Fruit fly (Drosophila melanogaster) whole organism, embryonic: ENCODE measurements around the gene SuUR.
A peak's percentile ranks its signal among the peaks of the same experiment; 100 is the strongest.

Source experiments
- B-H2 ChIP-seq: fragments of 200-800 bp; sonication (Bioruptor generic); optimal IDR thresholded peaks from 2 replicates; lab custom pipeline; 2018; ENCODE audit warnings: missing biosample characterization, mild to moderate bottlenecking, missing genetic modification characterization
- C15 ChIP-seq: fragments of 200-800 bp; sonication (Bioruptor generic); IDR thresholded peaks from 3 replicates; pipeline ENCODE4 v1.3.6; 2022; ENCODE audit warnings: missing biosample characterization, missing genetic modification characterization
- CG10267 ChIP-seq: fragments of 200-800 bp; sonication (Bioruptor generic); optimal IDR thresholded peaks from 2 replicates; lab custom pipeline; 2018; ENCODE audit warnings: missing biosample characterization, mild to moderate bottlenecking, missing genetic modification characterization, moderate library complexity
- CG10366 ChIP-seq: fragments of 200-800 bp; sonication (Bioruptor generic); IDR thresholded peaks from 2 replicates; pipeline ENCODE4 v1.3.6; 2022; ENCODE audit warnings: missing biosample characterization, missing genetic modification characterization
- CG12744 ChIP-seq: fragments of 200-800 bp; sonication (Bioruptor generic); optimal IDR thresholded peaks from 2 replicates; lab custom pipeline; 2016; ENCODE audit warnings: missing biosample characterization, missing genetic modification characterization
- CG15514 ChIP-seq: fragments of 200-800 bp; sonication (Bioruptor generic); optimal IDR thresholded peaks from 3 replicates; lab custom pipeline; 2017; ENCODE audit warnings: missing biosample characterization, missing genetic modification characterization, mild to moderate bottlenecking, moderate library complexity, missing genetic modification reagents
- CG15696 ChIP-seq: fragments of 200-800 bp; sonication (Bioruptor generic); optimal IDR thresholded peaks from 2 replicates; lab custom pipeline; 2019; ENCODE audit warnings: missing biosample characterization, mild to moderate bottlenecking, missing genetic modification characterization, moderate library complexity
- CG16779 ChIP-seq: fragments of 200-800 bp; sonication (Bioruptor generic); IDR thresholded peaks from 2 replicates; pipeline ENCODE4 v1.3.6; 2022; ENCODE audit warnings: missing biosample characterization, missing genetic modification characterization
- CG16815 ChIP-seq: fragments of 200-800 bp; sonication (Bioruptor generic); optimal IDR thresholded peaks from 3 replicates; lab custom pipeline; 2017; ENCODE audit warnings: missing biosample characterization, mild to moderate bottlenecking, missing genetic modification characterization
- CG17186 ChIP-seq: fragments of 200-800 bp; sonication (Bioruptor generic); optimal IDR thresholded peaks from 3 replicates; lab custom pipeline; 2017; ENCODE audit warnings: missing biosample characterization, missing genetic modification reagents, missing genetic modification characterization
- CG17829 ChIP-seq: fragments of 200-800 bp; optimal IDR thresholded peaks from 2 replicates; lab custom pipeline; 2019; ENCODE audit warnings: missing biosample characterization, mild to moderate bottlenecking, missing genetic modification characterization, moderate library complexity
- CG2120 ChIP-seq: fragments of 200-800 bp; sonication (Bioruptor generic); optimal IDR thresholded peaks from 3 replicates; lab custom pipeline; 2016; ENCODE audit warnings: missing biosample characterization, missing genetic modification characterization
- CG2129 ChIP-seq: fragments of 200-800 bp; sonication (Bioruptor generic); IDR thresholded peaks from 2 replicates; pipeline ENCODE4 v1.3.6; 2022; ENCODE audit warnings: missing biosample characterization, missing genetic modification characterization; ENCODE audit not compliant: partially characterized antibody
- CG2712 ChIP-seq: fragments of 200-800 bp; optimal IDR thresholded peaks from 3 replicates; lab custom pipeline; 2019; ENCODE audit warnings: missing biosample characterization, mild to moderate bottlenecking, missing genetic modification characterization, moderate library complexity
- CG2889 ChIP-seq: fragments of 200-800 bp; sonication (Bioruptor generic); IDR thresholded peaks from 3 replicates; pipeline ENCODE4 v1.3.6; 2022; ENCODE audit warnings: missing biosample characterization, missing genetic modification characterization
- CG30403 ChIP-seq: fragments of 200-800 bp; sonication (Bioruptor generic); optimal IDR thresholded peaks from 3 replicates; lab custom pipeline; 2016; ENCODE audit warnings: missing biosample characterization, missing genetic modification characterization
- CG32532 ChIP-seq: fragments of 200-800 bp; sonication (Bioruptor generic); IDR thresholded peaks from 2 replicates; pipeline ENCODE4 v1.3.6; 2022; ENCODE audit warnings: missing biosample characterization, missing genetic modification characterization
- CG3726 ChIP-seq: fragments of 200-800 bp; sonication (Bioruptor generic); IDR thresholded peaks from 3 replicates; pipeline ENCODE4, ENCODE4 v1.3.6; 2022; ENCODE audit warnings: missing biosample characterization, missing genetic modification characterization
- CG3847 ChIP-seq: fragments of 200-800 bp; sonication (Bioruptor generic); IDR thresholded peaks from 2 replicates; pipeline ENCODE4 v1.3.6; 2022; ENCODE audit warnings: missing biosample characterization, missing genetic modification characterization
- CG4820 ChIP-seq: fragments of 200-800 bp; sonication (Bioruptor generic); optimal IDR thresholded peaks from 3 replicates; lab custom pipeline; 2016; ENCODE audit warnings: missing biosample characterization, missing genetic modification characterization
- CG6683 ChIP-seq: fragments of 200-800 bp; sonication (Bioruptor generic); optimal IDR thresholded peaks from 2 replicates; lab custom pipeline; 2017; ENCODE audit warnings: missing biosample characterization, mild to moderate bottlenecking, missing genetic modification characterization, missing genetic modification reagents
- CG7987 ChIP-seq: fragments of 200-800 bp; sonication (Bioruptor generic); optimal IDR thresholded peaks from 2 replicates; lab custom pipeline; 2018; ENCODE audit warnings: missing biosample characterization, mild to moderate bottlenecking, missing genetic modification characterization, moderate library complexity
- CG9215 ChIP-seq: fragments of 200-800 bp; sonication (Bioruptor generic); IDR thresholded peaks from 2 replicates; pipeline ENCODE4 v1.3.6; 2022; ENCODE audit warnings: missing biosample characterization, missing genetic modification characterization
- CG9437 ChIP-seq: fragments of 200-800 bp; sonication (Bioruptor generic); optimal IDR thresholded peaks from 2 replicates; lab custom pipeline; 2018; ENCODE audit warnings: missing biosample characterization, mild to moderate bottlenecking, missing genetic modification characterization
- Dbx ChIP-seq: fragments of 200-800 bp; sonication (Bioruptor generic); IDR thresholded peaks from 3 replicates; pipeline ENCODE4 v1.3.6; 2022; ENCODE audit warnings: missing biosample characterization, missing genetic modification characterization
- Gug ChIP-seq: fragments of 200-800 bp; sonication (Bioruptor generic); IDR thresholded peaks from 4 replicates; pipeline ENCODE4 v1.3.6; 2022; ENCODE audit warnings: missing biosample characterization, missing genetic modification characterization
- HLH3B ChIP-seq: fragments of 200-800 bp; sonication (Bioruptor generic); IDR thresholded peaks from 2 replicates; pipeline ENCODE4 v1.3.6; 2022; ENCODE audit warnings: missing biosample characterization, missing genetic modification characterization
- Jarid2 ChIP-seq: fragments of 200-800 bp; sonication (Bioruptor generic); optimal IDR thresholded peaks from 3 replicates; lab custom pipeline; 2017; ENCODE audit warnings: mild to moderate bottlenecking, missing biosample characterization, missing genetic modification reagents, missing genetic modification characterization
- MBD-R2 ChIP-seq: fragments of 200-800 bp; sonication (Bioruptor generic); IDR thresholded peaks from 2 replicates; pipeline ENCODE4 v1.3.6; 2022; ENCODE audit warnings: missing biosample characterization, missing genetic modification characterization
- NFAT ChIP-seq: fragments of 200-800 bp; sonication (Bioruptor generic); IDR thresholded peaks from 2 replicates; pipeline ENCODE4 v1.3.6; 2022; ENCODE audit warnings: missing biosample characterization, missing genetic modification characterization
- NK7.1 ChIP-seq: fragments of 200-800 bp; sonication (Bioruptor generic); optimal IDR thresholded peaks from 3 replicates; lab custom pipeline; 2016; ENCODE audit warnings: missing biosample characterization, missing genetic modification characterization
- Scr ChIP-seq: fragments of 200-800 bp; sonication (Bioruptor generic); IDR thresholded peaks from 2 replicates; pipeline ENCODE4 v1.3.6; 2022; ENCODE audit warnings: missing biosample characterization, missing genetic modification characterization; ENCODE audit not compliant: partially characterized antibody
- Sox102F ChIP-seq: fragments of 200-800 bp; sonication (Bioruptor generic); optimal IDR thresholded peaks from 2 replicates; lab custom pipeline; 2018; ENCODE audit warnings: missing biosample characterization, mild to moderate bottlenecking, missing genetic modification characterization, moderate library complexity
- Xbp1 ChIP-seq: fragments of 200-800 bp; sonication (Bioruptor generic); optimal IDR thresholded peaks from 3 replicates; lab custom pipeline; 2016; ENCODE audit warnings: missing biosample characterization, mild to moderate bottlenecking, missing genetic modification characterization
- az2 ChIP-seq: fragments of 200-800 bp; sonication (Bioruptor generic); optimal IDR thresholded peaks from 3 replicates; lab custom pipeline; 2016; ENCODE audit warnings: missing biosample characterization, missing genetic modification characterization
- cas ChIP-seq: fragments of 200-800 bp; sonication (Bioruptor generic); IDR thresholded peaks from 2 replicates; pipeline ENCODE4 v1.3.6; 2022; ENCODE audit warnings: missing biosample characterization, missing genetic modification characterization
- dpn ChIP-seq, 2 experiments: fragments of 200-800 bp; sonication (Bioruptor generic); optimal IDR thresholded peaks; 3 replicates each; lab custom pipeline; 2016; ENCODE audit warnings: missing biosample characterization in 2 of 2, missing genetic modification characterization in 2 of 2
- dysf ChIP-seq: fragments of 200-800 bp; sonication (Bioruptor generic); IDR thresholded peaks from 3 replicates; pipeline ENCODE4 v1.3.6; 2022; ENCODE audit warnings: missing biosample characterization, missing genetic modification characterization
- grau ChIP-seq: fragments of 200-800 bp; optimal IDR thresholded peaks from 3 replicates; lab custom pipeline; 2019; ENCODE audit warnings: missing biosample characterization, mild to moderate bottlenecking, missing genetic modification characterization, moderate library complexity
- jigr1 ChIP-seq: fragments of 200-800 bp; sonication (Bioruptor generic); IDR thresholded peaks from 3 replicates; pipeline ENCODE4 v1.3.6; 2022; ENCODE audit warnings: missing biosample characterization, missing genetic modification characterization
- kah ChIP-seq: fragments of 200-800 bp; sonication (Bioruptor generic); optimal IDR thresholded peaks from 2 replicates; lab custom pipeline; 2018; ENCODE audit warnings: missing biosample characterization, mild to moderate bottlenecking, missing genetic modification characterization
- mam ChIP-seq: fragments of 200-800 bp; sonication (Bioruptor generic); optimal IDR thresholded peaks from 3 replicates; lab custom pipeline; 2016; ENCODE audit warnings: missing biosample characterization, missing genetic modification characterization
- pita ChIP-seq: fragments of 200-800 bp; sonication (Bioruptor generic); optimal IDR thresholded peaks from 2 replicates; lab custom pipeline; 2017; ENCODE audit warnings: missing biosample characterization, mild to moderate bottlenecking, missing genetic modification characterization
- salm ChIP-seq: fragments of 200-800 bp; sonication (Bioruptor generic); optimal IDR thresholded peaks from 2 replicates; lab custom pipeline; 2018; ENCODE audit warnings: missing biosample characterization, mild to moderate bottlenecking, missing genetic modification characterization
- tio ChIP-seq: fragments of 200-800 bp; sonication (Bioruptor generic); optimal IDR thresholded peaks from 2 replicates; lab custom pipeline; 2017; ENCODE audit warnings: missing biosample characterization, missing genetic modification characterization, inconsistent platforms
- ttk ChIP-seq: fragments of 200-800 bp; sonication (Bioruptor generic); IDR thresholded peaks from 2 replicates; pipeline ENCODE4 v2.1.2; 2022; ENCODE audit warnings: missing biosample characterization, missing genetic modification characterization
- unpg ChIP-seq: fragments of 200-800 bp; sonication (Bioruptor generic); optimal IDR thresholded peaks from 3 replicates; lab custom pipeline; 2018; ENCODE audit warnings: missing biosample characterization, mild to moderate bottlenecking, missing genetic modification characterization, moderate library complexity
- vvl ChIP-seq: fragments of 200-800 bp; sonication (Bioruptor generic); IDR thresholded peaks from 2 replicates; pipeline ENCODE4 v1.3.6; 2022; ENCODE audit warnings: missing biosample characterization, missing genetic modification characterization
- wdn ChIP-seq: fragments of 200-800 bp; sonication (Bioruptor generic); IDR thresholded peaks from 2 replicates; pipeline ENCODE4 v1.3.6; 2022; ENCODE audit warnings: missing biosample characterization, missing genetic modification characterization

SuUR gene

dm6 chr3L:11074043-11074853, 9.5 kb downstream of the SuUR start, which contains the start of the genes Pfdn2 and Noc1 (continued):
- TF ChIP-seq cas (GFP tag; lab: Robert Waterston, UW) (0 out of 2 replicates have a peak, but pooled peaks have one; percentile 7), CG10366 (GFP tag; lab: Robert Waterston, UW) (peak; percentile 50; the same call in 1 of the 2 replicates), Gug (GFP tag; lab: Robert Waterston, UW) (0 out of 4 replicates have a peak, but pooled peaks have one; percentile 33), NFAT (GFP tag; lab: Robert Waterston, UW) (no peak), CG2889 (GFP tag; lab: Robert Waterston, UW) (no peak), CG12744 (no peak), salm (tag; lab: Kevin White, UChicago) (peak; percentile 12), unpg (GFP tag; lab: Kevin White, UChicago) (no peak), wdn (peak; percentile 39; the same call in 1 of the 2 replicates), az2 (GFP tag; lab: Kevin White, UChicago) (peak; percentile 61), grau (peak; percentile 71), Jarid2 (no peak), mam (GFP tag; lab: Kevin White, UChicago) (peak; percentile 43), tio (no peak), CG15696 (peak; percentile 54), CG4820 (GFP tag; lab: Kevin White, UChicago) (peak; percentile 34), B-H2 (peak; percentile 29), pita (no peak), Xbp1 (GFP tag; lab: Kevin White, UChicago) (peak; percentile 68), dpn (GFP tag; optimal IDR thresholded peaks at IDR 0.05; lab: Kevin White, UChicago) (peak in 1 of 2 experiments; percentile 67), vvl (GFP tag; lab: Robert Waterston, UW) (peak; percentile 26; the same call in 1 of the 2 replicates), CG16815 (peak; percentile 26), CG7987 (GFP tag; lab: Kevin White, UChicago) (no peak), CG16779 (GFP tag; lab: Robert Waterston, UW) (no peak), CG17186 (GFP tag; lab: Kevin White, UChicago) (no peak), dysf (GFP tag; lab: Robert Waterston, UW) (peak; percentile 60; the same call in 2 of the 3 replicates), NK7.1 (GFP tag; lab: Kevin White, UChicago) (no peak), CG6683 (GFP tag; lab: Kevin White, UChicago) (peak; percentile 5), C15 (GFP tag; lab: Robert Waterston, UW) (0 out of 3 replicates have a peak, but pooled peaks have one; percentile 18), CG9215 (peak; percentile 39; the same call in 1 of the 2 replicates), ttk (GFP tag; lab: Robert Waterston, UW) (0 out of 2 replicates have a peak, but pooled peaks have one; percentile 27), CG9437 (peak; percentile 31), CG3726 (no peak), CG10267 (tag; lab: Kevin White, UChicago) (peak; percentile 60), CG2129 (GFP tag; lab: Robert Waterston, UW) (no peak), CG17829 (tag; lab: Kevin White, UChicago) (peak; percentile 55), CG15514 (GFP tag; lab: Kevin White, UChicago) (no peak), HLH3B (GFP tag; lab: Robert Waterston, UW) (no peak), CG3847 (GFP tag; lab: Robert Waterston, UW) (0 out of 2 replicates have a peak, but pooled peaks have one; percentile 26), kah (GFP tag; lab: Kevin White, UChicago) (no peak), CG32532 (GFP tag; lab: Robert Waterston, UW) (peak; percentile 70), jigr1 (GFP tag; lab: Robert Waterston, UW) (0 out of 3 replicates have a peak, but pooled peaks have one; percentile 27), MBD-R2 (GFP tag; lab: Robert Waterston, UW) (peak; percentile 34; the same call in 1 of the 2 replicates), CG2712 (peak; percentile 78), Sox102F (GFP tag; lab: Kevin White, UChicago) (peak; percentile 76), Scr (GFP tag; lab: Robert Waterston, UW) (no peak), CG2120 (GFP tag; lab: Kevin White, UChicago) (peak; percentile 70), Dbx (GFP tag; lab: Robert Waterston, UW) (0 out of 3 replicates have a peak, but pooled peaks have one; percentile 31), CG30403 (GFP tag; lab: Kevin White, UChicago) (peak; percentile 73)
